Worm (Caenorhabditis elegans) whole organism, early embryonic: ENCODE data around the gene gck-4.

Source experiments
- F13C5.2 ChIP-seq: sonication (generic microtip); optimal IDR thresholded peaks from 2 replicates; lab custom pipeline; 2017; ENCODE audit warnings: mild to moderate bottlenecking, missing genetic modification characterization, inconsistent platforms, missing compliant biosample characterization
- ama-1 ChIP-seq: fragments of 150-350 bp; optimal IDR thresholded peaks from 2 replicates; lab custom pipeline; 2014
- ceh-36 ChIP-seq: sonication (generic microtip); optimal IDR thresholded peaks from 2 replicates; lab custom pipeline; 2016; ENCODE audit warnings: missing genetic modification characterization, inconsistent platforms, missing compliant biosample characterization
- flt-1 ChIP-seq: fragments of 200-800 bp; sonication (Bioruptor generic); IDR thresholded peaks from 2 replicates; pipeline ENCODE4 v1.3.6; 2022; ENCODE audit warnings: missing genetic modification characterization, missing compliant biosample characterization
- hmbx-1 ChIP-seq: sonication (generic microtip); optimal IDR thresholded peaks from 2 replicates; lab custom pipeline; 2016; ENCODE audit warnings: mild to moderate bottlenecking, missing genetic modification characterization, missing compliant biosample characterization
- hmg-4 ChIP-seq: fragments of 200-800 bp; sonication (Bioruptor generic); optimal IDR thresholded peaks from 2 replicates; lab custom pipeline; 2018; ENCODE audit warnings: mild to moderate bottlenecking, missing genetic modification characterization, missing compliant biosample characterization
- sea-1 ChIP-seq: fragments of 200-800 bp; sonication (Bioruptor generic); conservative IDR thresholded peaks from 2 replicates; pipeline ENCODE4 v1.3.6; 2022; ENCODE audit warnings: missing genetic modification characterization, missing compliant biosample characterization
- tbx-11 ChIP-seq: fragments of 200-800 bp; sonication (Bioruptor generic); IDR thresholded peaks from 2 replicates; pipeline ENCODE4 v1.3.6; 2022; ENCODE audit warnings: missing genetic modification characterization, missing compliant biosample characterization
- tra-4 ChIP-seq: sonication (generic microtip); optimal IDR thresholded peaks from 2 replicates; lab custom pipeline; 2017; ENCODE audit warnings: missing genetic modification characterization, missing compliant biosample characterization

- TF ChIP-seq hmg-4 (GFP tag; lab: Kevin White, UChicago) (no peak), hmbx-1 (tag; lab: Kevin White, UChicago) (no peak), ama-1 (no peak), tra-4 (tag; lab: Kevin White, UChicago) (no peak), ceh-36 (tag; lab: Kevin White, UChicago) (no peak), tbx-11 (GFP tag; lab: Robert Waterston, UW) (no peak), sea-1 (no peak), flt-1 (GFP tag; lab: Robert Waterston, UW) (no peak), F13C5.2 (tag; lab: Kevin White, UChicago) (no peak)
Measured at ce11 chrX:13709060-13709459, 32.1 kb downstream of the gck-4 start.
